Fruit fly (Drosophila melanogaster) whole organism, embryonic: ENCODE data around the gene Cpsf5.

Experiments
- ATbp ChIP-seq: fragments of 200-800 bp; sonication (Bioruptor generic); optimal IDR thresholded peaks from 2 replicates; lab custom pipeline; 2017; ENCODE audit warnings: missing biosample characterization, mild to moderate bottlenecking, missing genetic modification characterization, missing genetic modification reagents
- Antp ChIP-seq: fragments of 200-800 bp; sonication (Bioruptor generic); optimal IDR thresholded peaks from 3 replicates; lab custom pipeline; 2016; ENCODE audit warnings: missing biosample characterization, missing genetic modification characterization
- B-H1 ChIP-seq: fragments of 200-800 bp; sonication (Bioruptor generic); IDR thresholded peaks from 3 replicates; pipeline ENCODE4 v1.3.6; 2022; ENCODE audit warnings: missing biosample characterization, missing genetic modification characterization
- CG10321 ChIP-seq: fragments of 200-800 bp; sonication (Bioruptor generic); IDR thresholded peaks from 2 replicates; pipeline ENCODE4 v1.3.6; 2022; ENCODE audit warnings: missing biosample characterization, missing genetic modification characterization
- CG12299 ChIP-seq: fragments of 200-800 bp; sonication (Bioruptor generic); optimal IDR thresholded peaks from 2 replicates; lab custom pipeline; 2018; ENCODE audit warnings: missing biosample characterization, mild to moderate bottlenecking, missing genetic modification characterization
- CG1233 ChIP-seq: fragments of 200-800 bp; sonication (Bioruptor generic); optimal IDR thresholded peaks from 4 replicates; lab custom pipeline; 2018; ENCODE audit warnings: missing biosample characterization, mild to moderate bottlenecking, missing genetic modification characterization
- CG13287 ChIP-seq: fragments of 200-800 bp; sonication (Bioruptor generic); IDR thresholded peaks from 2 replicates; pipeline ENCODE4 v1.3.6; 2022; ENCODE audit warnings: missing biosample characterization, missing genetic modification characterization; ENCODE audit not compliant: partially characterized antibody
- CG14441 ChIP-seq: fragments of 200-800 bp; sonication (Bioruptor generic); IDR thresholded peaks from 2 replicates; pipeline ENCODE4 v1.3.6; 2022; ENCODE audit warnings: missing biosample characterization, missing genetic modification characterization
- CG14860 ChIP-seq: fragments of 200-800 bp; sonication (Bioruptor generic); IDR thresholded peaks from 3 replicates; pipeline ENCODE4 v1.3.6; 2022; ENCODE audit warnings: missing biosample characterization, missing genetic modification characterization; ENCODE audit not compliant: partially characterized antibody
- CG15011 ChIP-seq: fragments of 200-800 bp; sonication (Bioruptor generic); optimal IDR thresholded peaks from 3 replicates; lab custom pipeline; 2018; ENCODE audit warnings: missing biosample characterization, mild to moderate bottlenecking, missing genetic modification characterization
- CG17359 ChIP-seq: fragments of 200-800 bp; sonication (Bioruptor generic); optimal IDR thresholded peaks from 3 replicates; lab custom pipeline; 2018; ENCODE audit warnings: missing biosample characterization, mild to moderate bottlenecking, missing genetic modification characterization, moderate library complexity
- CG2199 ChIP-seq: fragments of 200-800 bp; sonication (Bioruptor generic); IDR thresholded peaks from 3 replicates; pipeline ENCODE4 v1.3.6; 2022; ENCODE audit warnings: missing biosample characterization, missing genetic modification characterization
- CG32767 ChIP-seq: fragments of 200-800 bp; sonication (Bioruptor generic); IDR thresholded peaks from 2 replicates; pipeline ENCODE4 v1.3.6; 2022; ENCODE audit warnings: missing biosample characterization, missing genetic modification characterization
- CG32772 ChIP-seq: fragments of 200-800 bp; sonication (Bioruptor generic); IDR thresholded peaks from 2 replicates; pipeline ENCODE4 v1.3.6; 2022; ENCODE audit warnings: missing biosample characterization, missing genetic modification characterization
- CG34376 ChIP-seq: fragments of 200-800 bp; sonication (Bioruptor generic); optimal IDR thresholded peaks from 2 replicates; lab custom pipeline; 2018; ENCODE audit warnings: missing biosample characterization, mild to moderate bottlenecking, missing genetic modification characterization
- CG3847 ChIP-seq: fragments of 200-800 bp; sonication (Bioruptor generic); IDR thresholded peaks from 2 replicates; pipeline ENCODE4 v1.3.6; 2022; ENCODE audit warnings: missing biosample characterization, missing genetic modification characterization
- CG4282 ChIP-seq: fragments of 200-800 bp; sonication (Bioruptor generic); optimal IDR thresholded peaks from 2 replicates; lab custom pipeline; 2016; ENCODE audit warnings: missing biosample characterization, missing genetic modification characterization
- CG4328 ChIP-seq: fragments of 200-800 bp; sonication (Bioruptor generic); optimal IDR thresholded peaks from 3 replicates; lab custom pipeline; 2017; ENCODE audit warnings: missing biosample characterization, missing genetic modification reagents, missing genetic modification characterization
- CG43689 ChIP-seq: fragments of 200-800 bp; sonication (Bioruptor generic); IDR thresholded peaks from 2 replicates; pipeline ENCODE4 v1.3.6; 2022; ENCODE audit warnings: missing biosample characterization, missing genetic modification characterization
- CG4820 ChIP-seq: fragments of 200-800 bp; sonication (Bioruptor generic); optimal IDR thresholded peaks from 3 replicates; lab custom pipeline; 2016; ENCODE audit warnings: missing biosample characterization, missing genetic modification characterization
- CG6689 ChIP-seq: fragments of 200-800 bp; sonication (Bioruptor generic); IDR thresholded peaks from 2 replicates; pipeline ENCODE4 v1.3.6; 2022; ENCODE audit warnings: missing biosample characterization, missing genetic modification characterization
- CG9437 ChIP-seq: fragments of 200-800 bp; sonication (Bioruptor generic); optimal IDR thresholded peaks from 2 replicates; lab custom pipeline; 2018; ENCODE audit warnings: missing biosample characterization, mild to moderate bottlenecking, missing genetic modification characterization
- Dp ChIP-seq: fragments of 200-800 bp; sonication (Bioruptor generic); optimal IDR thresholded peaks from 2 replicates; lab custom pipeline; 2018; ENCODE audit warnings: missing biosample characterization, mild to moderate bottlenecking, missing genetic modification characterization, moderate library complexity
- Drgx ChIP-seq: fragments of 200-800 bp; sonication (Bioruptor generic); IDR thresholded peaks from 2 replicates; pipeline ENCODE4 v1.3.6; 2022; ENCODE audit warnings: missing biosample characterization, missing genetic modification characterization
- Ets97D ChIP-seq: fragments of 200-800 bp; sonication (Bioruptor generic); optimal IDR thresholded peaks from 3 replicates; lab custom pipeline; 2016; ENCODE audit warnings: missing biosample characterization, missing genetic modification characterization
- Gsc ChIP-seq: fragments of 200-800 bp; sonication (Bioruptor generic); IDR thresholded peaks from 2 replicates; pipeline ENCODE4 v1.3.6; 2022; ENCODE audit warnings: missing biosample characterization, missing genetic modification characterization
- HmgZ ChIP-seq: fragments of 200-800 bp; sonication (Bioruptor generic); optimal IDR thresholded peaks from 2 replicates; lab custom pipeline; 2018; ENCODE audit warnings: missing biosample characterization, mild to moderate bottlenecking, missing genetic modification characterization
- Meics ChIP-seq: fragments of 200-800 bp; sonication (Bioruptor generic); optimal IDR thresholded peaks from 2 replicates; lab custom pipeline; 2017; ENCODE audit warnings: missing biosample characterization, mild to moderate bottlenecking, missing genetic modification characterization
- Neu2 ChIP-seq: fragments of 200-800 bp; sonication (Bioruptor generic); optimal IDR thresholded peaks from 3 replicates; lab custom pipeline; 2016; ENCODE audit warnings: missing biosample characterization, missing genetic modification characterization, borderline replicate concordance
- Nf-YA ChIP-seq: fragments of 200-800 bp; sonication (Bioruptor generic); IDR thresholded peaks from 2 replicates; pipeline ENCODE4 v1.3.6; 2022; ENCODE audit warnings: missing biosample characterization, missing genetic modification characterization
- Sox100B ChIP-seq: fragments of 200-800 bp; sonication (Bioruptor generic); optimal IDR thresholded peaks from 3 replicates; lab custom pipeline; 2018; ENCODE audit warnings: missing biosample characterization, mild to moderate bottlenecking, missing genetic modification characterization
- Xrp1 ChIP-seq: fragments of 200-800 bp; sonication (Bioruptor generic); IDR thresholded peaks from 2 replicates; pipeline ENCODE4 v1.3.6; 2022; ENCODE audit warnings: missing biosample characterization, missing genetic modification characterization
- ab ChIP-seq: fragments of 200-800 bp; sonication (Bioruptor generic); optimal IDR thresholded peaks from 2 replicates; lab custom pipeline; 2016; ENCODE audit warnings: missing biosample characterization, missing genetic modification characterization
- chif ChIP-seq, 2 experiments: fragments of 200-800 bp; sonication (Bioruptor generic); optimal IDR thresholded peaks; 3 replicates each; lab custom pipeline; 2016; ENCODE audit warnings: missing biosample characterization in 2 of 2, missing genetic modification characterization in 2 of 2
- crp ChIP-seq, 2 experiments: fragments of 200-800 bp; sonication (Bioruptor generic); optimal IDR thresholded peaks; 2 replicates in 1 of 2; 3 replicates in 1 of 2; lab custom pipeline; 2017; ENCODE audit warnings: missing biosample characterization in 2 of 2, missing genetic modification characterization in 2 of 2, mild to moderate bottlenecking in 1 of 2, moderate library complexity in 1 of 2
- da ChIP-seq: fragments of 200-800 bp; sonication (Bioruptor generic); optimal IDR thresholded peaks from 2 replicates; lab custom pipeline; 2016; ENCODE audit warnings: missing biosample characterization, missing genetic modification characterization
- dmrt11E ChIP-seq: fragments of 200-800 bp; sonication (Bioruptor generic); optimal IDR thresholded peaks from 3 replicates; lab custom pipeline; 2018; ENCODE audit warnings: missing biosample characterization, mild to moderate bottlenecking, missing genetic modification characterization, moderate library complexity
- dmrt99B ChIP-seq: fragments of 200-800 bp; sonication (Bioruptor generic); optimal IDR thresholded peaks from 2 replicates; lab custom pipeline; 2018; ENCODE audit warnings: missing biosample characterization, mild to moderate bottlenecking, missing genetic modification characterization, moderate library complexity
- h ChIP-seq: fragments of >200 bp; optimal IDR thresholded peaks from 2 replicates; lab custom pipeline; 2017
- hth ChIP-seq: fragments of >200 bp; optimal IDR thresholded peaks from 2 replicates; lab custom pipeline; 2017; ENCODE audit warnings: inconsistent platforms
- jing ChIP-seq: fragments of 200-800 bp; sonication (Bioruptor generic); optimal IDR thresholded peaks from 2 replicates; lab custom pipeline; 2018; ENCODE audit warnings: missing biosample characterization, mild to moderate bottlenecking, missing genetic modification characterization
- kah ChIP-seq: fragments of 200-800 bp; sonication (Bioruptor generic); optimal IDR thresholded peaks from 2 replicates; lab custom pipeline; 2018; ENCODE audit warnings: missing biosample characterization, mild to moderate bottlenecking, missing genetic modification characterization
- klu ChIP-seq: fragments of 200-800 bp; sonication (Bioruptor generic); IDR thresholded peaks from 2 replicates; pipeline ENCODE4 v1.3.6; 2022; ENCODE audit warnings: missing biosample characterization, missing genetic modification characterization
- lilli ChIP-seq: fragments of 200-800 bp; sonication (Bioruptor generic); optimal IDR thresholded peaks from 3 replicates; lab custom pipeline; 2016; ENCODE audit warnings: missing biosample characterization, missing genetic modification characterization
- pnt ChIP-seq: fragments of 200-800 bp; sonication (Bioruptor generic); optimal IDR thresholded peaks from 3 replicates; lab custom pipeline; 2016; ENCODE audit warnings: missing biosample characterization, missing genetic modification characterization
- scrt ChIP-seq: fragments of 200-800 bp; sonication (Bioruptor generic); optimal IDR thresholded peaks from 2 replicates; lab custom pipeline; 2018; ENCODE audit warnings: missing biosample characterization, mild to moderate bottlenecking, missing genetic modification characterization, moderate library complexity
- shn ChIP-seq: fragments of 200-800 bp; sonication (Bioruptor generic); optimal IDR thresholded peaks from 3 replicates; lab custom pipeline; 2016; ENCODE audit warnings: missing biosample characterization, missing genetic modification characterization
- vfl ChIP-seq: fragments of 200-800 bp; sonication (Bioruptor generic); optimal IDR thresholded peaks from 2 replicates; lab custom pipeline; 2016; ENCODE audit warnings: missing biosample characterization, missing genetic modification characterization
- wek ChIP-seq: fragments of 200-800 bp; sonication (Bioruptor generic); optimal IDR thresholded peaks from 3 replicates; lab custom pipeline; 2018; ENCODE audit warnings: missing biosample characterization, mild to moderate bottlenecking, missing genetic modification characterization, moderate library complexity

The Cpsf5 gene

dm6 chr3L:9429665-9430607 lies 19.1 kb downstream of the Cpsf5 start, which contains the start of the genes RpS17 and MTF-1 (continued):
- no peak for TF ChIP-seq CG14860 (GFP tag; lab: Robert Waterston, UW)
- TF ChIP-seq CG9437, result peak; percentile 16
- TF ChIP-seq Antp (GFP tag; lab: Kevin White, UChicago), result no peak
- no peak for TF ChIP-seq pnt (GFP tag; lab: Kevin White, UChicago)
- no peak for TF ChIP-seq hth (lab: Kevin White, UChicago)
- TF ChIP-seq ATbp (GFP tag; lab: Kevin White, UChicago), result peak; percentile 44
- TF ChIP-seq ab (GFP tag; lab: Kevin White, UChicago), result no peak
- no peak for TF ChIP-seq h (lab: Kevin White, UChicago)
- no peak for TF ChIP-seq klu
- no peak for TF ChIP-seq jing (GFP tag; lab: Kevin White, UChicago)
- peak; percentile 98 for TF ChIP-seq Ets97D (GFP tag; lab: Kevin White, UChicago)
- no peak for TF ChIP-seq CG32772
- peak; percentile 19 for TF ChIP-seq dmrt99B
- no peak for TF ChIP-seq CG2199 (GFP tag; lab: Robert Waterston, UW)
- no peak for TF ChIP-seq CG4282 (GFP tag; lab: Kevin White, UChicago)
- TF ChIP-seq CG43689, result no peak
- TF ChIP-seq Sox100B, result peak; percentile 46
- peak; percentile 39 for TF ChIP-seq Dp (GFP tag; lab: Kevin White, UChicago)
- no peak for TF ChIP-seq da (GFP tag; lab: Kevin White, UChicago)
- peak; percentile 63 for TF ChIP-seq CG4328
- peak; percentile 57 for TF ChIP-seq kah (GFP tag; lab: Kevin White, UChicago)
- TF ChIP-seq CG13287, result peak; percentile 61; the same call in 1 of the 2 replicates
- no peak for TF ChIP-seq CG4820
- TF ChIP-seq dmrt11E (tag; lab: Kevin White, UChicago), result peak; percentile 44
- no peak for TF ChIP-seq Neu2 (GFP tag; lab: Kevin White, UChicago)
- no peak for TF ChIP-seq Gsc (GFP tag; lab: Robert Waterston, UW)
- TF ChIP-seq CG3847 (GFP tag; lab: Robert Waterston, UW), result peak; percentile 34; the same call in 1 of the 2 replicates
- peak; percentile 73 for TF ChIP-seq Meics (GFP tag; lab: Kevin White, UChicago)
- peak; percentile 31 for TF ChIP-seq CG1233 (GFP tag; lab: Kevin White, UChicago)
- TF ChIP-seq vfl (GFP tag; lab: Kevin White, UChicago), result no peak
- TF ChIP-seq CG17359 (tag; lab: Kevin White, UChicago), result peak; percentile 37
- peak; percentile 39; the same call in 1 of the 2 replicates for TF ChIP-seq CG10321 (GFP tag; lab: Robert Waterston, UW)
- TF ChIP-seq CG6689, result no peak
- TF ChIP-seq scrt (GFP tag; lab: Kevin White, UChicago), result peak; percentile 39
- TF ChIP-seq Drgx, result no peak
- peak; percentile 48 for TF ChIP-seq HmgZ (tag; lab: Kevin White, UChicago)
- peak; percentile 98 for TF ChIP-seq wek (GFP tag; lab: Kevin White, UChicago)
- TF ChIP-seq CG32767 (GFP tag; lab: Robert Waterston, UW), result no peak
- TF ChIP-seq shn (GFP tag; lab: Kevin White, UChicago), result peak; percentile 2
- TF ChIP-seq crp (GFP tag; optimal IDR thresholded peaks at IDR 0.05; lab: Kevin White, UChicago), result no peak
- peak; percentile 21; the same call in 1 of the 2 replicates for TF ChIP-seq CG14441
- peak; percentile 12; the same call in 1 of the 3 replicates for TF ChIP-seq B-H1 (GFP tag; lab: Robert Waterston, UW)
- peak; percentile 73 for TF ChIP-seq Nf-YA (GFP tag; lab: Robert Waterston, UW)
- 0 out of 2 replicates have a peak, but pooled peaks have one; percentile 30 for TF ChIP-seq Xrp1 (GFP tag; lab: Robert Waterston, UW)
- TF ChIP-seq CG34376 (GFP tag; lab: Kevin White, UChicago), result peak; percentile 91
- no peak for TF ChIP-seq lilli
- TF ChIP-seq CG12299 (tag; lab: Kevin White, UChicago), result peak; percentile 23
- TF ChIP-seq chif (GFP tag; optimal IDR thresholded peaks at IDR 0.05; lab: Kevin White, UChicago), result peak in 1 of 2 experiments; percentile 24
- peak; percentile 41 for TF ChIP-seq CG15011 (GFP tag; lab: Kevin White, UChicago)
